Worm (Caenorhabditis elegans) whole organism, mixed stage, embryonic: ENCODE measurements around the gene sri-40.
"Not testable (repeated sequence)": the region's sequence is repeated elsewhere in the genome, so short reads cannot be mapped to it uniquely, and the experiment has no call there.

Experiments used
- bed-3 ChIP-seq: fragments of 200-800 bp; sonication (Bioruptor generic); optimal IDR thresholded peaks from 3 replicates; lab custom pipeline; 2018; ENCODE audit warnings: mild to moderate bottlenecking, missing genetic modification characterization, moderate library complexity, missing compliant biosample characterization
- blmp-1 ChIP-seq: fragments of 150-350 bp; optimal IDR thresholded peaks from 2 replicates; lab custom pipeline; 2014; ENCODE audit warnings: missing biosample characterization, missing genetic modification characterization
- ceh-39 ChIP-seq: fragments of 150-350 bp; optimal IDR thresholded peaks from 2 replicates; lab custom pipeline; 2014; ENCODE audit warnings: missing biosample characterization, missing genetic modification characterization
- ceh-83 ChIP-seq: fragments of 200-800 bp; sonication (Bioruptor generic); optimal IDR thresholded peaks from 2 replicates; lab custom pipeline; 2018; ENCODE audit warnings: mild to moderate bottlenecking, missing genetic modification characterization, missing compliant biosample characterization
- ces-1 ChIP-seq: fragments of 150-350 bp; optimal IDR thresholded peaks from 2 replicates; lab custom pipeline; 2014; ENCODE audit warnings: missing biosample characterization, missing genetic modification reagents, missing genetic modification characterization
- cnd-1 ChIP-seq: fragments of 200-800 bp; sonication (Bioruptor generic); optimal IDR thresholded peaks from 2 replicates; lab custom pipeline; 2018; ENCODE audit warnings: mild to moderate bottlenecking, missing genetic modification characterization, missing compliant biosample characterization
- drap-1 ChIP-seq: fragments of 200-800 bp; sonication (Bioruptor generic); optimal IDR thresholded peaks from 3 replicates; lab custom pipeline; 2018; ENCODE audit warnings: mild to moderate bottlenecking, missing genetic modification characterization, missing compliant biosample characterization
- elt-1 ChIP-seq: sonication (generic microtip); optimal IDR thresholded peaks from 2 replicates; lab custom pipeline; 2017; ENCODE audit warnings: missing genetic modification characterization, mild to moderate bottlenecking, missing compliant biosample characterization, antibody characterized with exemption, moderate library complexity, borderline replicate concordance; ENCODE audit not compliant: insufficient read depth
- elt-3 ChIP-seq: fragments of 150-350 bp; optimal IDR thresholded peaks from 2 replicates; lab custom pipeline; 2014; ENCODE audit warnings: missing biosample characterization, missing genetic modification characterization
- flh-1 ChIP-seq: fragments of 200-800 bp; sonication (Bioruptor generic); optimal IDR thresholded peaks from 2 replicates; lab custom pipeline; 2018; ENCODE audit warnings: mild to moderate bottlenecking, missing genetic modification characterization, moderate library complexity, missing compliant biosample characterization
- ham-2 ChIP-seq: fragments of 200-800 bp; sonication (Bioruptor generic); optimal IDR thresholded peaks from 2 replicates; lab custom pipeline; 2018; ENCODE audit warnings: mild to moderate bottlenecking, missing genetic modification characterization, missing compliant biosample characterization
- hlh-1 ChIP-seq: fragments of 150-350 bp; optimal IDR thresholded peaks from 2 replicates; lab custom pipeline; 2014; ENCODE audit warnings: missing biosample characterization, missing genetic modification reagents, missing genetic modification characterization
- lin-13 ChIP-seq: fragments of 150-350 bp; optimal IDR thresholded peaks from 2 replicates; lab custom pipeline; 2014; ENCODE audit warnings: missing biosample characterization, missing genetic modification characterization
- lin-32 ChIP-seq: fragments of 200-800 bp; sonication (Bioruptor generic); optimal IDR thresholded peaks from 2 replicates; lab custom pipeline; 2018; ENCODE audit warnings: mild to moderate bottlenecking, missing genetic modification characterization, missing compliant biosample characterization
- lsy-2 ChIP-seq: fragments of 150-350 bp; optimal IDR thresholded peaks from 2 replicates; lab custom pipeline; 2014; ENCODE audit warnings: missing biosample characterization, missing genetic modification characterization
- mab-5 ChIP-seq: fragments of 150-350 bp; optimal IDR thresholded peaks from 2 replicates; lab custom pipeline; 2014; ENCODE audit warnings: missing biosample characterization, missing genetic modification characterization
- mep-1 ChIP-seq: fragments of 150-350 bp; optimal IDR thresholded peaks from 2 replicates; lab custom pipeline; 2017; ENCODE audit warnings: missing biosample characterization, missing genetic modification reagents, missing genetic modification characterization, inconsistent platforms
- mls-2 ChIP-seq: sonication (generic microtip); optimal IDR thresholded peaks from 2 replicates; lab custom pipeline; 2016; ENCODE audit warnings: mild to moderate bottlenecking, missing genetic modification characterization, moderate library complexity, missing compliant biosample characterization
- nhr-12 ChIP-seq: fragments of 150-350 bp; optimal IDR thresholded peaks from 2 replicates; lab custom pipeline; 2014; ENCODE audit warnings: missing biosample characterization, missing genetic modification characterization
- nhr-237 ChIP-seq: fragments of 150-350 bp; optimal IDR thresholded peaks from 2 replicates; lab custom pipeline; 2014; ENCODE audit warnings: missing biosample characterization, missing genetic modification characterization
- nhr-28 ChIP-seq: fragments of 150-350 bp; optimal IDR thresholded peaks from 2 replicates; lab custom pipeline; 2014; ENCODE audit warnings: missing biosample characterization, missing genetic modification characterization
- nhr-76 ChIP-seq: sonication (generic microtip); optimal IDR thresholded peaks from 2 replicates; lab custom pipeline; 2017; ENCODE audit warnings: missing biosample characterization, missing genetic modification characterization
- pha-4 ChIP-seq: fragments of 150-350 bp; optimal IDR thresholded peaks from 2 replicates; lab custom pipeline; 2018; ENCODE audit warnings: missing biosample characterization, missing genetic modification reagents, missing genetic modification characterization
- sem-2 ChIP-seq: fragments of 200-800 bp; sonication (Bioruptor generic); optimal IDR thresholded peaks from 2 replicates; lab custom pipeline; 2018; ENCODE audit warnings: mild to moderate bottlenecking, missing genetic modification characterization, missing compliant biosample characterization
- snpc-4 ChIP-seq: fragments of 150-350 bp; optimal IDR thresholded peaks from 2 replicates; lab custom pipeline; 2014; ENCODE audit warnings: missing biosample characterization, missing genetic modification characterization
- sptf-1 ChIP-seq: sonication (generic microtip); optimal IDR thresholded peaks from 2 replicates; lab custom pipeline; 2017; ENCODE audit warnings: mild to moderate bottlenecking, missing genetic modification characterization, moderate library complexity, missing compliant biosample characterization
- tbx-8 ChIP-seq: fragments of 200-800 bp; sonication (Bioruptor generic); optimal IDR thresholded peaks from 2 replicates; lab custom pipeline; 2018; ENCODE audit warnings: mild to moderate bottlenecking, missing genetic modification characterization, moderate library complexity, missing compliant biosample characterization
- unc-120 ChIP-seq: sonication (generic microtip); optimal IDR thresholded peaks from 2 replicates; lab custom pipeline; 2017; ENCODE audit warnings: missing genetic modification characterization, missing compliant biosample characterization; ENCODE audit not compliant: poor library complexity, severe bottlenecking
- unc-39 ChIP-seq: fragments of 150-350 bp; optimal IDR thresholded peaks from 2 replicates; lab custom pipeline; 2014; ENCODE audit warnings: missing biosample characterization, missing genetic modification characterization
- unc-62 ChIP-seq: fragments of 150-350 bp; optimal IDR thresholded peaks from 2 replicates; lab custom pipeline; 2014; ENCODE audit warnings: missing biosample characterization, missing genetic modification reagents, missing genetic modification characterization
- zip-8 ChIP-seq: fragments of 150-350 bp; optimal IDR thresholded peaks from 2 replicates; lab custom pipeline; 2014; ENCODE audit warnings: missing biosample characterization, missing genetic modification characterization
- ztf-11 ChIP-seq: fragments of 150-350 bp; optimal IDR thresholded peaks from 2 replicates; lab custom pipeline; 2014; ENCODE audit warnings: missing biosample characterization, missing genetic modification characterization

sri-40 gene

ce11 chrII:3210365-3210764 lies 32.6 kb downstream of the sri-40 start, which contains the start of gene ZC239.5:
Gene ZC239.5 (plus strand): TSS chrII:3210665.
- TF ChIP-seq pha-4 (tag; lab: Kevin White, UChicago) (no peak), ceh-39 (no peak), lin-13 (tag; lab: Kevin White, UChicago) (no peak), nhr-237 (tag; lab: Kevin White, UChicago) (no peak), blmp-1 (tag; lab: Kevin White, UChicago) (no peak), lin-32 (no peak), sem-2 (GFP tag; lab: Kevin White, UChicago) (no peak), hlh-1 (tag; lab: Kevin White, UChicago) (no peak), elt-3 (tag; lab: Kevin White, UChicago) (no peak), nhr-12 (tag; lab: Kevin White, UChicago) (no peak), mep-1 (tag; lab: Kevin White, UChicago) (no peak), zip-8 (tag; lab: Kevin White, UChicago) (no peak), ceh-83 (GFP tag; lab: Kevin White, UChicago) (no peak), snpc-4 (tag; lab: Kevin White, UChicago) (no peak), unc-120 (tag; lab: Kevin White, UChicago) (no peak), unc-39 (tag; lab: Kevin White, UChicago) (no peak), elt-1 (tag; lab: Kevin White, UChicago) (no peak)

ce11 chrII:3213898-3214297 lies 36.1 kb downstream of the sri-40 start, which contains the start of gene ZC239.4:
Gene ZC239.4 (plus strand): TSS chrII:3214198.
- TF ChIP-seq bed-3 (no peak), ceh-39 (no peak), unc-39 (tag; lab: Kevin White, UChicago) (no peak), snpc-4 (tag; lab: Kevin White, UChicago) (no peak), unc-120 (tag; lab: Kevin White, UChicago) (no peak), mab-5 (tag; lab: Kevin White, UChicago) (no peak), blmp-1 (tag; lab: Kevin White, UChicago) (no peak), ztf-11 (tag; lab: Kevin White, UChicago) (no peak), drap-1 (GFP tag; lab: Kevin White, UChicago) (no peak), sem-2 (GFP tag; lab: Kevin White, UChicago) (no peak), mep-1 (tag; lab: Kevin White, UChicago) (no peak), nhr-76 (tag; lab: Kevin White, UChicago) (no peak), flh-1 (GFP tag; lab: Kevin White, UChicago) (no peak), nhr-12 (tag; lab: Kevin White, UChicago) (no peak), lsy-2 (tag; lab: Kevin White, UChicago) (no peak), ces-1 (no peak), tbx-8 (GFP tag; lab: Kevin White, UChicago) (no peak), unc-62 (GFP tag; lab: Kevin White, UChicago) (no peak), elt-1 (tag; lab: Kevin White, UChicago) (no peak), ceh-83 (GFP tag; lab: Kevin White, UChicago) (no peak)

ce11 chrII:3215762-3216161 lies 38.0 kb downstream of the sri-40 start, which contains the start of gene ZC239.3:
Gene ZC239.3 (plus strand): TSS chrII:3216062.
- not testable (repeated sequence) for TF ChIP-seq zip-8 (tag; lab: Kevin White, UChicago); ceh-83 (GFP tag; lab: Kevin White, UChicago); unc-39 (tag; lab: Kevin White, UChicago)

ce11 chrII:3220723-3221122 lies 43.0 kb downstream of the sri-40 start, which contains the start of gene ZC239.22:
Gene ZC239.22 (minus strand): TSS chrII:3220823.
- TF ChIP-seq lsy-2 (tag; lab: Kevin White, UChicago) (no peak), elt-1 (tag; lab: Kevin White, UChicago) (no peak), cnd-1 (no peak), sptf-1 (tag; lab: Kevin White, UChicago) (no peak), ces-1 (no peak), nhr-12 (tag; lab: Kevin White, UChicago) (no peak), bed-3 (no peak), nhr-28 (tag; lab: Kevin White, UChicago) (no peak), ceh-39 (no peak), blmp-1 (tag; lab: Kevin White, UChicago) (no peak), unc-62 (GFP tag; lab: Kevin White, UChicago) (no peak), mep-1 (tag; lab: Kevin White, UChicago) (no peak), mls-2 (tag; lab: Kevin White, UChicago) (no peak), lin-32 (no peak), ham-2 (GFP tag; lab: Kevin White, UChicago) (no peak), pha-4 (tag; lab: Kevin White, UChicago) (no peak), unc-120 (tag; lab: Kevin White, UChicago) (no peak), tbx-8 (GFP tag; lab: Kevin White, UChicago) (no peak), ztf-11 (tag; lab: Kevin White, UChicago) (no peak)
